Worm (Caenorhabditis elegans): Measurements from ENCODE around the gene ZK669.5.

Gene ZK669.5

DNA sequence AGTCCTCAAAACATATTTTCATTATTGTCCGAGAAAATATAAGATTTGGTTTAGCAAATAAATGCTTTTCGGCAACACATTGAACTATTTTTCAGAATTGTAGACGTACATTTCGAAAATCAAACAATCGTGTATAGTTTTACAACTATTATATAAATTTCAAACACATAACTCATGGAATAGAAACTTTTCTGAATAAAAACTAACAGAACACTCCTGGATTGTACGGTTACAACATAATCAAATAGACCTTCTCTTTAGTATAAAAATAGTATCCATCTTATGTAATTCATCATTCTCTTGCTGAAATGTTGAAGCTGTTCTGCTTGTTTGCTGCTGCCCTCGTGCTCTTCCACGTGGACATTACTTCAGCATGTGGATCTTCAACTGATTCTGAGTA is 35.7 kb downstream of the ZK669.5 start, which contains the start of gene ZK675.4:
TSS of gene ZK675.4 (plus strand) at position 301 of the 400 bp plus-strand sequence.
- TF ChIP-seq egl-27 (tag; optimal IDR thresholded peaks at IDR 0.05) (no peak), aha-1 (tag) (peak; percentile 38)

DNA sequence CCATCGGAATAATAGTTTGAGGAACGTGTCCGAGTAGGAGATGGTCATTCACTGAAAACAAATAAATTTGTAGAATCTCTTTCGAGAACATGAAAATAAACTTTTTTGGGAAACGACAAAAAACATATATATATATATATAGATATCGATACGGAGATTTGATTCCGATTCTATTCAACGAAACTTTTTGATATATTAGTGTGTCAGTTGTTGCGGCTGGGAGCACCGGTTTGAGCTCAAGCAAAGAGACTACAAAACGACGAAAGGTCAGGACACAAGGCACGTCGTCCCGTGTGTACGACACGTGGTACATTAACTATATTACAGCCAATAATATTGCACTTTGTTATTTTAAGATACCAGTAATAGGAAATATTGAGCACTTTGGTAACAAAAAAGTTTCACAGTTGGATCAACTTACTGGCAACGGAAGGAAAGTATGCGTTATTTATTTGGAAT is 39.1 kb downstream of the ZK669.5 start, which contains the start of gene best-23:
TSS of gene best-23 (minus strand) at position 51 of the 459 bp plus-strand sequence.
- TF ChIP-seq nhr-11 (tag; optimal IDR thresholded peaks at IDR 0.05) (peak; percentile 6), hlh-30 (tag; optimal IDR thresholded peaks at IDR 0.05; ENCODE audit: insufficient read depth) (peak; percentile 45), lin-29 (GFP tag; IDR thresholded peaks at IDR 0.05) (no peak), madf-5 (GFP tag; IDR thresholded peaks at IDR 0.05) (no peak), lin-38 (GFP tag; IDR thresholded peaks at IDR 0.05) (no peak), mdt-29 (GFP tag; IDR thresholded peaks at IDR 0.05) (no peak), hlh-11 (tag; optimal IDR thresholded peaks at IDR 0.05) (peak; percentile 22)

DNA sequence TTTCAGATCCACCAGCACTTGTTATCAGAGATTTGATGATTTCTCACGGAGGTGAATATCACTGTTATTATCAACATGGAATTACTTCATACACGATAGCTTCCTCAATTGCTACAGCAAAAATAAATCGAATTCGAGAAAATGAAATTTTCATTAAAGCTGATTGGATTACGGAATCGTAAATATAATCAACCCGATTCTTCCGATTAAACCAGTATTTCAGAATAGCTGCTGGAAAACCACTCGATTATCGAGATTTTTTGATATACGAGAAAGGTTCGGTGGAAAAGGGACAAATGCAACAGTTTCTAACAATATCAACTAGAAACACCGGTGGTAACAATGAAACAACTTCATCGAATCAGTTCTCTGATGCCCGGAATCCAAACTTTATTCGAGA is 44.7 kb downstream of the ZK669.5 start:
- no peak for TF ChIP-seq nhr-237 (tag; optimal IDR thresholded peaks at IDR 0.05)
- no peak for TF ChIP-seq nhr-41 (GFP tag; IDR thresholded peaks at IDR 0.05)
- TF ChIP-seq Y48G9A.11 (GFP tag; IDR thresholded peaks at IDR 0.05), result no peak
- no peak for TF ChIP-seq spr-1 (tag; optimal IDR thresholded peaks at IDR 0.05)
- TF ChIP-seq ctbp-1 (GFP tag; IDR thresholded peaks at IDR 0.05), result no peak
- TF ChIP-seq tag-97 (GFP tag; IDR thresholded peaks at IDR 0.05), result no peak
- no peak for TF ChIP-seq lin-39 (tag; optimal IDR thresholded peaks at IDR 0.05)
- TF ChIP-seq F10B5.3 (tag; optimal IDR thresholded peaks at IDR 0.05), result no peak
- no peak for TF ChIP-seq sdz-12 (GFP tag; optimal IDR thresholded peaks at IDR 0.05)
- no peak for TF ChIP-seq duxl-1 (tag; optimal IDR thresholded peaks at IDR 0.05; ENCODE audit: poor library complexity)

DNA sequence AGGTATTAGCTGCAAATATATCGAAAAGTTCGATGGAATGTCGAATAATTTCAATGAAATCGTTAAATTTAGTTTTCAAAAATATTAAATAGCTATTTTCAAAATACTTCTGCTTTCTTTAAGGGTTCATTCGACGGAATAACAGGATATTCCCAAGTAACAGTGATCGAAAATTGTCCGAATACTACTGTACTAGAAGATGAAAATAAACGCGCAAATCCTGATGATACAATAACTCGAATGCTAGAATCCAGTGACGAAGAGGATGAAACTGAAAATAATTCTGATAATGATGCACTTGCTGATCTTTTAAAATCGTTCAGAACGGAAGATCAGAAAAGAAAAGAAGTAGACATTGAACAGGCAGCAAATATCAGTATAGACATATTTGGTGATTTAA is 45.9 kb downstream of the ZK669.5 start:
- TF ChIP-seq aha-1 (tag) (peak; percentile 92), F26F4.8 (GFP tag; conservative IDR thresholded peaks at IDR 0.05) (no peak), Y48G9A.11 (GFP tag; IDR thresholded peaks at IDR 0.05) (no peak)

DNA sequence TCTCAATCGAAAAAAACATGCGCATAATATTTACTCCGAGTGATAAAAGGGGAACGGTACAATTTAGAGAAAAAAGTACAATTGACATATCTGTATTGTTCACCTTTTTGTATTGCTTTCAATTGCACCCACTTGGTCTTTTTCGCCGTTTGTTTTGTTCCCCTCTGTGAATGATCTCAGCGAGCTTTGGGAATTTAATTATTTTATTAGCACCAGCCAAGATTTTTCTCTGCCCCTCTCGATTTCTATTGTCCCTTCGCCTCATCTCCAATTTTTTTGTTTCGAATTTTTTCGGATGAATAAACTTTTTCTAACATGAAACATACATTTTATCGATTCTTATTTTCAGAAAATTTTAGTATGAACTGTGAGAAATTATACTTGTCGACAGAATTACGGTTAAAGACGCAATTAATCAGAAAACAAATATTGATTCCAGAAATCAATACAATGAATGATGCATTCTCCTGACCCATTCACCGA is 46.4 kb downstream of the ZK669.5 start, which contains the start of gene rev-1:
TSS of gene rev-1 (plus strand) at position 433 of the 483 bp plus-strand sequence.
- TF ChIP-seq lin-38 (GFP tag; IDR thresholded peaks at IDR 0.05) (0 out of 2 replicates have a peak, but pooled peaks have one; percentile 32), nhr-6 (tag; optimal IDR thresholded peaks at IDR 0.05) (no peak), arid-1 (GFP tag; conservative IDR thresholded peaks at IDR 0.05) (0 out of 2 replicates have a peak, but pooled peaks have one; percentile 45), ama-1 (optimal IDR thresholded peaks at IDR 0.05) (peak; percentile 8), snpc-1.2 (GFP tag; IDR thresholded peaks at IDR 0.05) (no peak), unc-62 (GFP tag; optimal IDR thresholded peaks at IDR 0.05 in 1 of 2) (peak in 1 of 2 experiments; percentile 61), unc-62 (tag; optimal IDR thresholded peaks at IDR 0.05) (no peak), mxl-3 (GFP tag; optimal IDR thresholded peaks at IDR 0.05) (no peak), nhr-76 (tag; optimal IDR thresholded peaks at IDR 0.05) (no peak), dpl-1 (GFP tag; optimal IDR thresholded peaks at IDR 0.05) (no peak), F10B5.3 (tag; optimal IDR thresholded peaks at IDR 0.05) (no peak), cey-2 (tag; optimal IDR thresholded peaks at IDR 0.05; ENCODE audit: borderline replicate concordance, insufficient read depth) (no peak), mdt-29 (GFP tag; IDR thresholded peaks at IDR 0.05) (no peak)
